Fruit fly (Drosophila melanogaster): Measurements from ENCODE around the gene DIP-iota.

The DIP-iota gene

DNA sequence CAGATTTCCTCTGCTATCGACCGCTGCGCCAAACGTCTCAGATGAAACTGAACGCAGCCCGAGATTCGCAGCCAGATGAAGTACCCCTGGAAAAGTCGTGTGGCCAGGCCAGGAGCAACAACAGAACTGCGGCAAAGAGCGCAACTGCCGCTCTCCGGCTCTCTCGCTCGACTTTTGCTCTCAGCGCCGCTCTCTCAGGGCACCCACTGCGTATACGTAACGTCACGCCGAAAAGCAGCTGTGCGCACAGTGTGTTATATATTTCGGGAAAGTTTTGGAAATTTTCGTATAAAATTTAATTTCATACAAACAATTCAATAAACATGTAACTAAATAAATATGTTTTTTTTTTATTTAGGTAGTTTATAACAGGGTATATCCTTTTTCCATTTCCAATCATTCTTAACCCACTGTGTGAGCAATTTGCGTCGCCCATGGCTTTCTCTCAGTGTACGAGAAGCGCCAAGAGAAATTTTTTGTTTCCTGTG, 20.4 kb downstream of the DIP-iota start, which contains the start of gene Dpp10 (continued):
- TF ChIP-seq Hnf4 (GFP tag; optimal IDR thresholded peaks at IDR 0.05): peak; percentile 39
- TF ChIP-seq N (GFP tag; optimal IDR thresholded peaks at IDR 0.05): no peak
- peak; percentile 61 for TF ChIP-seq tai (GFP tag; optimal IDR thresholded peaks at IDR 0.05)
- TF ChIP-seq OdsH (GFP tag; optimal IDR thresholded peaks at IDR 0.05): peak; percentile 48
- TF ChIP-seq Hr78 (GFP tag; optimal IDR thresholded peaks at IDR 0.05): no peak
- TF ChIP-seq Jra (GFP tag; optimal IDR thresholded peaks at IDR 0.05): no peak
- no peak for TF ChIP-seq jim (GFP tag; optimal IDR thresholded peaks at IDR 0.05)
- no peak for TF ChIP-seq lola (GFP tag; optimal IDR thresholded peaks at IDR 0.05)
- TF ChIP-seq CG9705 (GFP tag; optimal IDR thresholded peaks at IDR 0.05): no peak

DNA sequence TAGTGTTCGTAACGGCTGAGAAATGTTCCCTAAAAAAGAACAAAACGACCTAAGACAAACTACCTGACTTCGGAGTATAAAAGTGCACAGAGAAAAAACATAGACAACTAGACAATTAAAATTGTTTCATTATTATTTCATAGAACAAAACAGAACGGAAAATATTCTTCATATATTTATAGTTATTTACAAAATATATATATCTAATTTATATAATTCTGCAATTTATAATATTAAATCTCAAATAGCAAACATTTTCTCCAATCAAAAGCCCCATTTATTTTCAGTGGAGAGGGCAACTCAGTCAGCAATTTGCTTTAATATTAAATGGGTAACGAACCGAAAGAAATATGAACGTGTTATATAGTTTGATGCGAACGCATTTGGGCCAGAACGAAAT, 26.5 kb downstream of the DIP-iota start:
- TF ChIP-seq jim (GFP tag; optimal IDR thresholded peaks at IDR 0.05) (no peak), br (GFP tag; optimal IDR thresholded peaks at IDR 0.05) (no peak), HLH106 (tag; optimal IDR thresholded peaks at IDR 0.05) (no peak), N (GFP tag; optimal IDR thresholded peaks at IDR 0.05) (no peak), woc (GFP tag; optimal IDR thresholded peaks at IDR 0.05) (no peak)

DNA sequence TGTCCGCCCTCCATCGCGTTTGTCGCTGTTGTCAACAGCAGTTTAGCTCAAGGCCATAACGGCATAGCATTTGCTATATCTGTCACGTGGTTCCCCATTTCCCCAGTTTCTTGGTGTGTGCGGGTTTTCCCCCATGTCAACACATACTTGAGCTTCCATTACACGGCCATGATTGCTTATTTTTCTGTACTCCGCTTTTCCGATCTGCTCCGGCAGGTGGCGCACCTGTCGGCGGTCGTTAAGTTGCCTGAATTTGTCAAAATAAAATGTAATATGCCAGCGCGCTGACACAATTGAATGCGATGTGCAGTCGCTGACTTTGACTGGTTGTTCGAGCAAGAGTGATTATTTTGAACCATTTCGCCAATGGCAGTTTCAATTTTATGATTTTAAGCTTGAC, 37.2 kb downstream of the DIP-iota start:
- TF ChIP-seq jim (GFP tag; optimal IDR thresholded peaks at IDR 0.05): no peak
- no peak for TF ChIP-seq Rel (GFP tag; optimal IDR thresholded peaks at IDR 0.05)
- TF ChIP-seq Rel (tag; optimal IDR thresholded peaks at IDR 0.05): no peak
- no peak for TF ChIP-seq OdsH (GFP tag; optimal IDR thresholded peaks at IDR 0.05)
- TF ChIP-seq CG32264 (GFP tag; optimal IDR thresholded peaks at IDR 0.05): no peak
- no peak for TF ChIP-seq Mio (GFP tag; optimal IDR thresholded peaks at IDR 0.05)
- no peak for TF ChIP-seq Hr78 (GFP tag; optimal IDR thresholded peaks at IDR 0.05)
- TF ChIP-seq Dif (GFP tag; optimal IDR thresholded peaks at IDR 0.05; ENCODE audit: partially characterized antibody): no peak
- TF ChIP-seq Myc (optimal IDR thresholded peaks at IDR 0.05): no peak
- no peak for TF ChIP-seq Abd-B (GFP tag; optimal IDR thresholded peaks at IDR 0.05)
- no peak for TF ChIP-seq Hnf4 (GFP tag; optimal IDR thresholded peaks at IDR 0.05)
- TF ChIP-seq usp (GFP tag; optimal IDR thresholded peaks at IDR 0.05): no peak
- no peak for TF ChIP-seq Vsx2 (GFP tag; optimal IDR thresholded peaks at IDR 0.05; ENCODE audit: partially characterized antibody)
- no peak for TF ChIP-seq Jra (GFP tag; optimal IDR thresholded peaks at IDR 0.05)
- no peak for TF ChIP-seq fru (GFP tag; optimal IDR thresholded peaks at IDR 0.05)
- TF ChIP-seq lola (GFP tag; optimal IDR thresholded peaks at IDR 0.05): no peak

DNA sequence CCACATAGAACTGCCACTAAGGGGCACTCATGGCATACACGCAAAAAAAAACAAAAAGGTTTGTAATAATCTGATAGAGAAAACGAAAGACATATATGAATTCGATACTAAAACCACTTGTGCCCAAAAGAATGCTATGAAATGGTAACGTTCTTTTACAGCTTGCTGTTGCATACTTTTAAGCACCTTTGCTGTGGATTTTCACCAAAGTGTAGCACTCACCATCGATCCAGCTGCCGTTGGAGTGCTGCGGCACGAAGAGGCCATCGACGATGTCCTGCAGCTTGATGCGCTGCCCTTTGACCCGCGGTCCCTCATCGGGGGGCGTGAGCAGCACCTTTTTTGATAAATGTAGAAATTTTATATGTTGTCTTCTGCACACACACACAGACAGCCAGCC, 42.5 kb downstream of the DIP-iota start:
- TF ChIP-seq foxo (GFP tag; optimal IDR thresholded peaks at IDR 0.05): no peak
- no peak for TF ChIP-seq woc (GFP tag; optimal IDR thresholded peaks at IDR 0.05)
- no peak for TF ChIP-seq brk (GFP tag; optimal IDR thresholded peaks at IDR 0.05)
- TF ChIP-seq lola (GFP tag; optimal IDR thresholded peaks at IDR 0.05): no peak
- TF ChIP-seq fru (GFP tag; optimal IDR thresholded peaks at IDR 0.05): no peak

All from whole organism, wandering third instar larva.